Worm (Caenorhabditis elegans) whole organism, young adult: ENCODE results near the gene K02E11.10.

Experiments used
- B0261.1 ChIP-seq: sonication (generic microtip); optimal IDR thresholded peaks from 2 replicates; lab custom pipeline; 2016; ENCODE audit warnings: mild to moderate bottlenecking, missing genetic modification characterization, moderate library complexity, missing compliant biosample characterization
- C17E4.6 ChIP-seq: fragments of 200-800 bp; sonication (Bioruptor generic); IDR thresholded peaks from 2 replicates; pipeline ENCODE4 v1.3.6; 2022; ENCODE audit warnings: missing genetic modification reagents, missing genetic modification characterization, missing compliant biosample characterization
- D2030.7 ChIP-seq: fragments of 200-800 bp; sonication (Bioruptor generic); IDR thresholded peaks from 2 replicates; pipeline ENCODE4 v1.3.6; 2022; ENCODE audit warnings: missing genetic modification reagents, missing genetic modification characterization, missing compliant biosample characterization
- F33H1.4 ChIP-seq: fragments of 200-800 bp; sonication (Bioruptor generic); IDR thresholded peaks from 2 replicates; pipeline ENCODE4 v1.3.6; 2022; ENCODE audit warnings: missing genetic modification reagents, missing genetic modification characterization, missing compliant biosample characterization
- F37B4.10 ChIP-seq: fragments of 200-800 bp; sonication (Bioruptor generic); IDR thresholded peaks from 2 replicates; pipeline ENCODE4 v1.3.6; 2022; ENCODE audit warnings: missing genetic modification characterization, missing compliant biosample characterization
- F39B2.1 ChIP-seq: fragments of 200-800 bp; sonication (Bioruptor generic); IDR thresholded peaks from 2 replicates; pipeline ENCODE4 v1.3.6; 2022; ENCODE audit warnings: missing genetic modification reagents, missing genetic modification characterization, missing compliant biosample characterization
- K11D2.4 ChIP-seq: fragments of 200-800 bp; sonication (Bioruptor generic); IDR thresholded peaks from 2 replicates; pipeline ENCODE4 v1.3.6; 2022; ENCODE audit warnings: missing genetic modification reagents, missing genetic modification characterization, missing compliant biosample characterization
- Y53F4B.3 ChIP-seq: fragments of 200-800 bp; sonication (Bioruptor generic); IDR thresholded peaks from 2 replicates; pipeline ENCODE4 v1.3.6; 2022; ENCODE audit warnings: missing genetic modification reagents, missing genetic modification characterization, missing compliant biosample characterization
- Y53G8AR.9 ChIP-seq: fragments of 200-800 bp; sonication (Bioruptor generic); conservative IDR thresholded peaks from 2 replicates; pipeline ENCODE4 v1.3.6; 2022; ENCODE audit warnings: missing genetic modification reagents, missing genetic modification characterization, missing compliant biosample characterization
- Y56A3A.18 ChIP-seq: fragments of 200-800 bp; sonication (Bioruptor generic); IDR thresholded peaks from 2 replicates; pipeline ENCODE4 v1.3.6; 2022; ENCODE audit warnings: missing genetic modification reagents, missing genetic modification characterization, missing compliant biosample characterization
- Y67H2A.10 ChIP-seq: fragments of 200-800 bp; sonication (Bioruptor generic); conservative IDR thresholded peaks from 2 replicates; pipeline ENCODE4 v1.3.6; 2022; ENCODE audit warnings: missing genetic modification reagents, missing genetic modification characterization, missing compliant biosample characterization
- Y79H2A.3 ChIP-seq: fragments of 200-800 bp; sonication (Bioruptor generic); conservative IDR thresholded peaks from 2 replicates; pipeline ENCODE4 v1.3.6; 2022; ENCODE audit warnings: missing genetic modification reagents, missing genetic modification characterization, missing compliant biosample characterization
- Y95B8A.8 ChIP-seq: fragments of 200-800 bp; sonication (Bioruptor generic); IDR thresholded peaks from 2 replicates; pipeline ENCODE4 v1.3.6; 2022; ENCODE audit warnings: missing genetic modification reagents, missing genetic modification characterization, missing compliant biosample characterization
- aptf-3 ChIP-seq: fragments of 200-800 bp; sonication (Bioruptor generic); IDR thresholded peaks from 2 replicates; pipeline ENCODE4 v1.3.6; 2022; ENCODE audit warnings: missing genetic modification characterization, missing compliant biosample characterization
- attf-3 ChIP-seq: fragments of 200-800 bp; sonication (Bioruptor generic); conservative IDR thresholded peaks from 2 replicates; pipeline ENCODE4 v1.3.6; 2022; ENCODE audit warnings: missing genetic modification reagents, missing genetic modification characterization, missing compliant biosample characterization
- attf-6 ChIP-seq: fragments of 200-800 bp; sonication (Bioruptor generic); IDR thresholded peaks from 2 replicates; pipeline ENCODE4 v1.3.6; 2022; ENCODE audit warnings: missing genetic modification reagents, missing genetic modification characterization, missing compliant biosample characterization
- bed-1 ChIP-seq: fragments of 200-800 bp; sonication (Bioruptor generic); IDR thresholded peaks from 2 replicates; pipeline ENCODE4 v1.3.6; 2022; ENCODE audit warnings: missing genetic modification reagents, missing genetic modification characterization, missing compliant biosample characterization
- bed-2 ChIP-seq: fragments of 200-800 bp; sonication (Bioruptor generic); IDR thresholded peaks from 2 replicates; pipeline ENCODE4 v1.3.6; 2022; ENCODE audit warnings: missing genetic modification reagents, missing genetic modification characterization, missing compliant biosample characterization
- cebp-2 ChIP-seq: fragments of 200-800 bp; sonication (Bioruptor generic); IDR thresholded peaks from 2 replicates; pipeline ENCODE4 v1.3.6; 2022; ENCODE audit warnings: missing genetic modification characterization, missing compliant biosample characterization
- ceh-100 ChIP-seq: fragments of 200-800 bp; sonication (Bioruptor generic); IDR thresholded peaks from 2 replicates; pipeline ENCODE4 v1.3.6; 2022; ENCODE audit warnings: missing genetic modification reagents, missing genetic modification characterization, missing compliant biosample characterization
- ceh-40 ChIP-seq: fragments of 200-800 bp; sonication (Bioruptor generic); IDR thresholded peaks from 2 replicates; pipeline ENCODE4 v1.3.6; 2022; ENCODE audit warnings: missing genetic modification characterization, missing compliant biosample characterization
- ceh-58 ChIP-seq: fragments of 200-800 bp; sonication (Bioruptor generic); IDR thresholded peaks from 2 replicates; pipeline ENCODE4 v1.3.6; 2022; ENCODE audit warnings: missing genetic modification characterization, missing compliant biosample characterization
- dox-1 ChIP-seq: fragments of 200-800 bp; sonication (Bioruptor generic); IDR thresholded peaks from 2 replicates; pipeline ENCODE4 v1.3.6; 2022; ENCODE audit warnings: missing genetic modification reagents, missing genetic modification characterization, missing compliant biosample characterization
- egl-18 ChIP-seq: fragments of 200-800 bp; sonication (Bioruptor generic); IDR thresholded peaks from 2 replicates; pipeline ENCODE4 v1.3.6; 2022; ENCODE audit warnings: missing genetic modification reagents, missing genetic modification characterization, missing compliant biosample characterization
- egl-44 ChIP-seq: fragments of 200-800 bp; sonication (Bioruptor generic); IDR thresholded peaks from 2 replicates; pipeline ENCODE4 v1.3.6; 2022; ENCODE audit warnings: missing genetic modification reagents, missing genetic modification characterization, missing compliant biosample characterization
- egrh-3 ChIP-seq: fragments of 200-800 bp; sonication (Bioruptor generic); IDR thresholded peaks from 2 replicates; pipeline ENCODE4 v1.3.6; 2022; ENCODE audit warnings: missing genetic modification reagents, missing genetic modification characterization, missing compliant biosample characterization
- ekl-4 ChIP-seq: fragments of 200-800 bp; sonication (Bioruptor generic); IDR thresholded peaks from 2 replicates; pipeline ENCODE4 v1.3.6; 2022; ENCODE audit warnings: missing genetic modification reagents, missing genetic modification characterization, missing compliant biosample characterization
- hmg-1.2 ChIP-seq: fragments of 200-800 bp; sonication (Bioruptor generic); IDR thresholded peaks from 2 replicates; pipeline ENCODE4 v1.3.6; 2022; ENCODE audit warnings: missing genetic modification reagents, missing genetic modification characterization, missing compliant biosample characterization
- hmg-20 ChIP-seq: fragments of 200-800 bp; sonication (Bioruptor generic); IDR thresholded peaks from 2 replicates; pipeline ENCODE4 v1.3.6; 2022; ENCODE audit warnings: missing genetic modification reagents, missing genetic modification characterization, missing compliant biosample characterization
- lin-26 ChIP-seq: fragments of 200-800 bp; sonication (Bioruptor generic); IDR thresholded peaks from 2 replicates; pipeline ENCODE4 v1.3.6; 2022; ENCODE audit warnings: missing genetic modification reagents, missing genetic modification characterization, missing compliant biosample characterization
- madf-6 ChIP-seq: fragments of 200-800 bp; sonication (Bioruptor generic); IDR thresholded peaks from 2 replicates; pipeline ENCODE4 v1.3.6; 2022; ENCODE audit warnings: missing genetic modification reagents, missing genetic modification characterization, missing compliant biosample characterization
- madf-8 ChIP-seq: fragments of 200-800 bp; sonication (Bioruptor generic); conservative IDR thresholded peaks from 2 replicates; pipeline ENCODE4 v1.3.6; 2022; ENCODE audit warnings: missing genetic modification reagents, missing genetic modification characterization, missing compliant biosample characterization
- mcd-1 ChIP-seq: fragments of 200-800 bp; sonication (Bioruptor generic); IDR thresholded peaks from 2 replicates; pipeline ENCODE4 v1.3.6; 2022; ENCODE audit warnings: missing genetic modification reagents, missing genetic modification characterization, missing compliant biosample characterization
- nfyb-1 ChIP-seq: fragments of 200-800 bp; sonication (Bioruptor generic); IDR thresholded peaks from 2 replicates; pipeline ENCODE4 v1.3.6; 2022; ENCODE audit warnings: missing genetic modification reagents, missing genetic modification characterization, missing compliant biosample characterization
- nhr-120 ChIP-seq: fragments of 200-800 bp; sonication (Bioruptor generic); IDR thresholded peaks from 2 replicates; pipeline ENCODE4 v1.3.6; 2022; ENCODE audit warnings: missing genetic modification characterization, missing compliant biosample characterization
- nhr-90 ChIP-seq: sonication (generic microtip); optimal IDR thresholded peaks from 2 replicates; lab custom pipeline; 2016; ENCODE audit warnings: missing genotype, mild to moderate bottlenecking, missing genetic modification characterization, missing compliant biosample characterization
- pbrm-1 ChIP-seq: fragments of 200-800 bp; sonication (Bioruptor generic); IDR thresholded peaks from 2 replicates; pipeline ENCODE4 v1.3.6; 2022; ENCODE audit warnings: missing genetic modification reagents, missing genetic modification characterization, missing compliant biosample characterization
- rcor-1 ChIP-seq: fragments of 200-800 bp; sonication (Bioruptor generic); IDR thresholded peaks from 2 replicates; pipeline ENCODE4 v1.3.6; 2022; ENCODE audit warnings: missing genetic modification reagents, missing genetic modification characterization, missing compliant biosample characterization
- rpc-1 ChIP-seq, 2 experiments: fragments of 150-350 bp in 1 of 2; sonication (generic microtip) in 1 of 2; optimal IDR thresholded peaks; 2 replicates each; lab custom pipeline; 2014 to 2018; ENCODE audit warnings: missing biosample characterization in 1 of 2, missing genetic modification characterization in 1 of 2, missing genetic modification reagents in 1 of 2, missing genotype in 1 of 2
- sea-2 ChIP-seq: fragments of 200-800 bp; sonication (Bioruptor generic); IDR thresholded peaks from 2 replicates; pipeline ENCODE4 v1.3.6; 2022; ENCODE audit warnings: missing genetic modification characterization, missing compliant biosample characterization
- tbp1 ChIP-seq: fragments of 200-800 bp; sonication (Bioruptor generic); optimal IDR thresholded peaks from 2 replicates; lab custom pipeline; 2018; ENCODE audit warnings: mild to moderate bottlenecking, missing genetic modification characterization, missing compliant biosample characterization
- ztf-25 ChIP-seq: fragments of 200-800 bp; sonication (Bioruptor generic); IDR thresholded peaks from 2 replicates; pipeline ENCODE4 v1.3.6; 2022; ENCODE audit warnings: missing genetic modification reagents, missing genetic modification characterization, missing compliant biosample characterization
- ztf-28 ChIP-seq: fragments of 200-800 bp; sonication (Bioruptor generic); IDR thresholded peaks from 2 replicates; pipeline ENCODE4 v1.3.6; 2022; ENCODE audit warnings: missing genetic modification reagents, missing genetic modification characterization, missing compliant biosample characterization

K02E11.10 gene

ce11 chrV:14237447-14237846 is 3.5 kb downstream of the K02E11.10 start:
- TF ChIP-seq pbrm-1 (GFP tag; lab: Robert Waterston, UW) (peak; percentile 79), Y53G8AR.9 (peak; percentile 64; the same call in 1 of the 2 replicates), Y53F4B.3 (0 out of 2 replicates have a peak, but pooled peaks have one; percentile 18), Y56A3A.18 (GFP tag; lab: Robert Waterston, UW) (peak; percentile 80), nfyb-1 (GFP tag; lab: Robert Waterston, UW) (peak; percentile 57; the same call in 1 of the 2 replicates), madf-8 (peak; percentile 53), hmg-20 (GFP tag; lab: Robert Waterston, UW) (peak; percentile 60; the same call in 1 of the 2 replicates), nhr-120 (GFP tag; lab: Robert Waterston, UW) (0 out of 2 replicates have a peak, but pooled peaks have one; percentile 86), tbp1 (GFP tag; lab: Kevin White, UChicago) (peak; percentile 81), ztf-28 (GFP tag; lab: Robert Waterston, UW) (0 out of 2 replicates have a peak, but pooled peaks have one; percentile 29), Y95B8A.8 (GFP tag; lab: Robert Waterston, UW) (peak; percentile 68; the same call in 1 of the 2 replicates), rpc-1 (optimal IDR thresholded peaks at IDR 0.05; lab: Kevin White, UChicago) (peak; percentile 35), rpc-1 (tag; optimal IDR thresholded peaks at IDR 0.05; lab: Kevin White, UChicago) (peak; percentile 65), B0261.1 (tag; lab: Kevin White, UChicago) (peak; percentile 52), bed-2 (peak; percentile 85), ekl-4 (GFP tag; lab: Robert Waterston, UW) (peak; percentile 78), ceh-100 (GFP tag; lab: Robert Waterston, UW) (peak; percentile 67; the same call in 1 of the 2 replicates), egl-44 (GFP tag; lab: Robert Waterston, UW) (peak; percentile 91), Y67H2A.10 (0 out of 2 replicates have a peak, but pooled peaks have one; percentile 9), hmg-1.2 (GFP tag; lab: Robert Waterston, UW) (peak; percentile 72), F33H1.4 (peak; percentile 57), ceh-40 (GFP tag; lab: Robert Waterston, UW) (peak; percentile 68; the same call in 1 of the 2 replicates), F37B4.10 (GFP tag; lab: Robert Waterston, UW) (0 out of 2 replicates have a peak, but pooled peaks have one; percentile 52), Y79H2A.3 (GFP tag; lab: Robert Waterston, UW) (0 out of 2 replicates have a peak, but pooled peaks have one; percentile 18), K11D2.4 (GFP tag; lab: Robert Waterston, UW) (0 out of 2 replicates have a peak, but pooled peaks have one; percentile 33), C17E4.6 (GFP tag; lab: Robert Waterston, UW) (0 out of 2 replicates have a peak, but pooled peaks have one; percentile 21), mcd-1 (GFP tag; lab: Robert Waterston, UW) (peak; percentile 61), egrh-3 (GFP tag; lab: Robert Waterston, UW) (peak; percentile 46), rcor-1 (GFP tag; lab: Robert Waterston, UW) (peak; percentile 59), D2030.7 (GFP tag; lab: Robert Waterston, UW) (peak; percentile 94), sea-2 (peak; percentile 84; the same call in 1 of the 2 replicates), cebp-2 (GFP tag; lab: Robert Waterston, UW) (peak; percentile 96), lin-26 (peak; percentile 99), aptf-3 (GFP tag; lab: Robert Waterston, UW) (peak; percentile 90), nhr-90 (tag; lab: Kevin White, UChicago) (peak; percentile 31), dox-1 (GFP tag; lab: Robert Waterston, UW) (peak; percentile 87), madf-6 (GFP tag; lab: Robert Waterston, UW) (peak; percentile 71), egl-18 (GFP tag; lab: Robert Waterston, UW) (0 out of 2 replicates have a peak, but pooled peaks have one; percentile 14), ztf-25 (GFP tag; lab: Robert Waterston, UW) (peak; percentile 95), bed-1 (GFP tag; lab: Robert Waterston, UW) (0 out of 2 replicates have a peak, but pooled peaks have one; percentile 78), attf-3 (0 out of 2 replicates have a peak, but pooled peaks have one; percentile 35), ceh-58 (GFP tag; lab: Robert Waterston, UW) (peak; percentile 95), attf-6 (GFP tag; lab: Robert Waterston, UW) (peak; percentile 87), F39B2.1 (peak; percentile 75)
